Fruit fly (Drosophila melanogaster) whole organism, adult: ENCODE results near the gene CG4820.

ENCODE experiments used
- CG11617 ChIP-seq: fragments of 200-800 bp; sonication (Bioruptor generic); optimal IDR thresholded peaks from 2 replicates; lab custom pipeline; 2017; ENCODE audit warnings: mild to moderate bottlenecking, missing biosample characterization, missing genetic modification reagents, missing genetic modification characterization
- CG12768 ChIP-seq: fragments of 200-800 bp; sonication (Bioruptor generic); optimal IDR thresholded peaks from 2 replicates; lab custom pipeline; 2017; ENCODE audit warnings: missing biosample characterization, missing genetic modification characterization, mild to moderate bottlenecking, moderate library complexity, missing genetic modification reagents
- CG14711 ChIP-seq: fragments of 200-800 bp; sonication (Bioruptor generic); optimal IDR thresholded peaks from 2 replicates; lab custom pipeline; 2018; ENCODE audit warnings: missing biosample characterization, mild to moderate bottlenecking, missing genetic modification characterization, moderate library complexity
- CG1620 ChIP-seq: fragments of 200-800 bp; sonication (Bioruptor generic); optimal IDR thresholded peaks from 2 replicates; lab custom pipeline; 2016; ENCODE audit warnings: missing biosample characterization, missing genetic modification characterization
- CG33017 ChIP-seq: fragments of 200-800 bp; sonication (Bioruptor generic); optimal IDR thresholded peaks from 2 replicates; lab custom pipeline; 2018; ENCODE audit warnings: missing biosample characterization, mild to moderate bottlenecking, missing genetic modification characterization, moderate library complexity
- CG5204 ChIP-seq: fragments of 200-800 bp; sonication (Bioruptor generic); optimal IDR thresholded peaks from 2 replicates; lab custom pipeline; 2016; ENCODE audit warnings: missing biosample characterization, missing genetic modification characterization
- CG7045 ChIP-seq: fragments of 200-800 bp; sonication (Bioruptor generic); optimal IDR thresholded peaks from 2 replicates; lab custom pipeline; 2017; ENCODE audit warnings: missing biosample characterization, mild to moderate bottlenecking, missing genetic modification characterization
- CG7101 ChIP-seq: fragments of 200-800 bp; sonication (Bioruptor generic); optimal IDR thresholded peaks from 2 replicates; lab custom pipeline; 2018; ENCODE audit warnings: missing biosample characterization, mild to moderate bottlenecking, missing genetic modification characterization, moderate library complexity
- Clk ChIP-seq: fragments of 200-800 bp; sonication (Bioruptor generic); optimal IDR thresholded peaks from 2 replicates; lab custom pipeline; 2017; ENCODE audit warnings: missing biosample characterization, missing genetic modification characterization
- Crg-1 ChIP-seq: fragments of 200-800 bp; sonication (Bioruptor generic); optimal IDR thresholded peaks from 2 replicates; lab custom pipeline; 2016; ENCODE audit warnings: missing biosample characterization, missing genetic modification characterization
- Hr96 ChIP-seq: fragments of 200-800 bp; sonication (Bioruptor generic); optimal IDR thresholded peaks from 2 replicates; lab custom pipeline; 2016; ENCODE audit warnings: missing biosample characterization, missing genetic modification characterization
- Mnt ChIP-seq: fragments of 200-800 bp; sonication (Bioruptor generic); optimal IDR thresholded peaks from 2 replicates; lab custom pipeline; 2016; ENCODE audit warnings: missing biosample characterization, mild to moderate bottlenecking, missing genetic modification characterization
- bab1 ChIP-seq: fragments of 200-800 bp; sonication (Bioruptor generic); optimal IDR thresholded peaks from 3 replicates; lab custom pipeline; 2019; ENCODE audit warnings: missing biosample characterization, mild to moderate bottlenecking, missing genetic modification characterization, moderate library complexity
- cic ChIP-seq: fragments of 200-800 bp; sonication (Bioruptor generic); optimal IDR thresholded peaks from 2 replicates; lab custom pipeline; 2017; ENCODE audit warnings: missing biosample characterization, mild to moderate bottlenecking, missing genetic modification characterization, moderate library complexity
- cnc ChIP-seq, 2 experiments: fragments of >200 bp; optimal IDR thresholded peaks; 2 replicates each; lab custom pipeline; 2017
- kay ChIP-seq: fragments of 200-800 bp; sonication (Bioruptor generic); peaks from one replicate; lab custom pipeline; 2016; ENCODE audit warnings: missing biosample characterization, missing genetic modification characterization, borderline replicate concordance
- ovo ChIP-seq: fragments of 200-800 bp; sonication (Bioruptor generic); optimal IDR thresholded peaks from 2 replicates; lab custom pipeline; 2016; ENCODE audit warnings: missing biosample characterization, missing genetic modification characterization
- pad ChIP-seq: fragments of 200-800 bp; sonication (Bioruptor generic); optimal IDR thresholded peaks from 3 replicates; lab custom pipeline; 2017; ENCODE audit warnings: missing biosample characterization, missing genetic modification characterization, mild to moderate bottlenecking, moderate library complexity, missing genetic modification reagents
- tj ChIP-seq: fragments of 200-800 bp; sonication (Bioruptor generic); optimal IDR thresholded peaks from 3 replicates; lab custom pipeline; 2017; ENCODE audit warnings: missing biosample characterization, mild to moderate bottlenecking, missing genetic modification characterization, moderate library complexity
- toe ChIP-seq: fragments of 200-800 bp; sonication (Bioruptor generic); optimal IDR thresholded peaks from 2 replicates; lab custom pipeline; 2016; ENCODE audit warnings: missing biosample characterization, missing genetic modification characterization

Gene CG4820

DNA sequence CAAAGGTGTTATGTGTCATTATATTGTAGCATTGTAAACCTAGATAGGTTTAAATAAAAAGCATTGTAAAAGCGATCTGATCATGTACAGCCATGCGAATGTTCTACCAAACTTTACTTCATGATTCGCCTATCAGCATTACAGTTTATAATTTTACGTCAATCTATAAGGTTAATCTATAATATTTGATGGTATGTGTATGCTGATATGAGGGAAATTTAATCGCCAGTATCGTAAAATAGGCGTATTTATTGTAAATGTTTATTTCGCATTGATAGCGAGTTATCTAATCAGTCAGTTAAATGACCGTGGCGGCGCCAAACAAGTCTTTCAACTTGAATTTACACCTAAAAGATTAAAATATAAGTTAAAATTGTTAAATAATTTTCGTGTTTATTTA lies 38.8 kb upstream of the CG4820 start:
- no peak for TF ChIP-seq CG33017 (tag; lab: Kevin White, UChicago)
- no peak for TF ChIP-seq CG5204 (GFP tag; lab: Kevin White, UChicago)
- no peak for TF ChIP-seq cic (GFP tag; lab: Kevin White, UChicago)
- TF ChIP-seq pad (GFP tag; lab: Kevin White, UChicago) = no peak
- TF ChIP-seq Hr96 (GFP tag; lab: Kevin White, UChicago) = no peak
- no peak for TF ChIP-seq Mnt (GFP tag; lab: Kevin White, UChicago)
- TF ChIP-seq CG14711 (tag; lab: Kevin White, UChicago) = no peak
- no peak for TF ChIP-seq CG11617 (GFP tag; lab: Kevin White, UChicago)
- no peak for TF ChIP-seq Clk (GFP tag; lab: Kevin White, UChicago)
- no peak for TF ChIP-seq cnc (optimal IDR thresholded peaks at IDR 0.05; lab: Kevin White, UChicago)
- no peak for TF ChIP-seq kay (GFP tag; lab: Kevin White, UChicago)
- TF ChIP-seq Crg-1 (GFP tag; lab: Kevin White, UChicago) = no peak
- TF ChIP-seq bab1 (GFP tag; lab: Kevin White, UChicago) = no peak
- TF ChIP-seq CG7045 (GFP tag; lab: Kevin White, UChicago) = no peak
- TF ChIP-seq toe (GFP tag; lab: Kevin White, UChicago) = no peak
- TF ChIP-seq CG1620 = no peak
- no peak for TF ChIP-seq tj (GFP tag; lab: Kevin White, UChicago)
- TF ChIP-seq CG7101 (tag; lab: Kevin White, UChicago) = no peak
- TF ChIP-seq ovo = no peak

DNA sequence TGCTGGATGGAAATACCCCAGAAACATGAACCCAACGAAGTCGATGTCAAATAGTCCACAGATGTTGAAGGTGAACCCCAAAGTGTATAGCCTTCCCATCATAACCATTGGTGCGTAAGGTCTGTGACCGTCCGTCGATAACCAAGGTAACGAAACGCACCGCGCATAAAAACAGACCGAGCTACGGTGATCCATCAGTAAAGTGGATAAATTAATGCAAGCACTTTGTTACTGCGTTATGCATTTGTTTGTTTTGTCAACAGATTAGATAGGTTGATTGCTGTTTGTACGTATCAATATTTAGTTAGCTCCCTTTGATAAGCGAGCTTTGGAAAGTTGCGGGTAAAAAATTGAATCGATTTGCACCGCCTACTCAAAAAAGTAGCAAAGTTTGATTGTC lies 38.0 kb upstream of the CG4820 start:
- peak; percentile 49 for TF ChIP-seq CG7045 (GFP tag; lab: Kevin White, UChicago)
- peak; percentile 12 for TF ChIP-seq CG5204 (GFP tag; lab: Kevin White, UChicago)
- no peak for TF ChIP-seq toe (GFP tag; lab: Kevin White, UChicago)
- peak; percentile 60 for TF ChIP-seq cic (GFP tag; lab: Kevin White, UChicago)
- peak; percentile 66 for TF ChIP-seq CG12768 (GFP tag; lab: Kevin White, UChicago)
- peak; percentile 59 for TF ChIP-seq kay (GFP tag; lab: Kevin White, UChicago)
- no peak for TF ChIP-seq Crg-1 (GFP tag; lab: Kevin White, UChicago)
- TF ChIP-seq CG7101 (tag; lab: Kevin White, UChicago) = peak; percentile 53
- TF ChIP-seq tj (GFP tag; lab: Kevin White, UChicago) = no peak
- TF ChIP-seq CG14711 (tag; lab: Kevin White, UChicago) = peak; percentile 36
- peak; percentile 33 for TF ChIP-seq CG33017 (tag; lab: Kevin White, UChicago)
- no peak for TF ChIP-seq ovo
- peak; percentile 9 for TF ChIP-seq CG11617 (GFP tag; lab: Kevin White, UChicago)
- TF ChIP-seq bab1 (GFP tag; lab: Kevin White, UChicago) = no peak
- TF ChIP-seq CG1620 = no peak
- TF ChIP-seq Hr96 (GFP tag; lab: Kevin White, UChicago) = no peak
- no peak for TF ChIP-seq pad (GFP tag; lab: Kevin White, UChicago)
- TF ChIP-seq cnc (optimal IDR thresholded peaks at IDR 0.05; lab: Kevin White, UChicago) = no peak
- peak; percentile 2 for TF ChIP-seq Mnt (GFP tag; lab: Kevin White, UChicago)
- no peak for TF ChIP-seq Clk (GFP tag; lab: Kevin White, UChicago)

DNA sequence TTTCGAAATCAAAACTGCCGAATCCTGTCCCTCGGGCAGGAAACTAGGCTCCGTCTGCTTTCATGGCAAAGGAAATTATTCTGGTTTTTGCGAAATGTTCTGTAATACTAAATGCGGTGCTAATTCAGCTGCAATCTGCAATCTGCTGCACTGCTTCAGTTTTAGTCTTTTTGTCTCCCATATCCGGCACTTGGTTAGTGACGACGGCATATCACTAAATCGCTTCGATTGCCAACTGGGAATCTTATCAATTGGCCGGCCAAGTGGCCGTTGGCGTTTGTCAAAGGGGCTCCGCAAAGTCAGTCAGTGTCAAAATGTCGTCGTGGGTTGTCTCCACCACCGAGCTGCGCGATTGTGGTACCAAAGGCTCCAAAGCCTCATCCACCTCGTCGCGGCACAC lies 20.5 kb upstream of the CG4820 start, which contains the start of gene CG18577:
Gene CG18577, plus strand, starts transcription at position 301 of the 400 bp plus-strand sequence.
- TF ChIP-seq CG33017 (tag; lab: Kevin White, UChicago) (no peak), CG1620 (no peak), Crg-1 (GFP tag; lab: Kevin White, UChicago) (no peak), ovo (no peak), cic (GFP tag; lab: Kevin White, UChicago) (peak; percentile 80), CG11617 (GFP tag; lab: Kevin White, UChicago) (no peak), pad (GFP tag; lab: Kevin White, UChicago) (no peak)

DNA sequence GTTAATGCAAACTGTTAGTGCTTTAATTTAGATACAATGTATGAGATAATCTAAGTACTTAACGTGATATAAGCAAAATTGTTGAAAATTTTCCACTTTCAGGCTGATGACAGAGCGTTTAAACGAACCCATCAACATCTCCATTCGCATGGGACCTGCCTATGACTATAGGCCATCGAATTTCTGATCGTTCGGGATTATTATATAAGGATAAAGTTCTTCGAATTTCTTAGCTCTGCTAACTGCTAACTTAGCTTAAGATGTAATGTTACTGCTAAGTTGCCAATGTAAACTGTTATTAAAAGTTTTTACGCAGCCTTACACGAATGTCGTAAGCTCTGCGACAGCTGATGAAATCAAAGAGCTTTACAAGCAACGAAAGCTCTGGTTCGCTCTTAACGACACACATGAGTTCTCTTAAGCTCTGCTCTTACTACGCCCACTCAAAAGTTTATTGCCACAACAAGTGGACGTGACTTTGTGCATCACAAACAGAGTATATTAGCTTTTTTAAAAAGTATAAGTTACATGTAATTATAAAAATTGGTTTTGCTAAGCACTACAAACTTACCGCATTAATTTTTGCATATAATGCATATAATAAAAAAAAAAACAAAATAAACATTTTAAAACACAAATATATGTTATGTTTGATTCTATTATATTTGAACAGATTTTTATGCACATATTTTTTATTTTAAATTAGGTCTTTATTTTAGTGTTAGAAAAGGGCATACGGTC lies 19.5 kb upstream of the CG4820 start:
- TF ChIP-seq cnc (optimal IDR thresholded peaks at IDR 0.05; lab: Kevin White, UChicago) (no peak), Mnt (GFP tag; lab: Kevin White, UChicago) (no peak), tj (GFP tag; lab: Kevin White, UChicago) (peak; percentile 89), CG11617 (GFP tag; lab: Kevin White, UChicago) (peak; percentile 98), toe (GFP tag; lab: Kevin White, UChicago) (peak; percentile 83), CG33017 (tag; lab: Kevin White, UChicago) (peak; percentile 97), CG5204 (GFP tag; lab: Kevin White, UChicago) (peak; percentile 94), bab1 (GFP tag; lab: Kevin White, UChicago) (peak; percentile 95), CG12768 (GFP tag; lab: Kevin White, UChicago) (peak; percentile 99), pad (GFP tag; lab: Kevin White, UChicago) (peak; percentile 93), kay (GFP tag; lab: Kevin White, UChicago) (peak; percentile 96), CG1620 (peak; percentile 84), CG14711 (tag; lab: Kevin White, UChicago) (peak; percentile 96), Hr96 (GFP tag; lab: Kevin White, UChicago) (peak; percentile 89), cic (GFP tag; lab: Kevin White, UChicago) (peak; percentile 98), CG7101 (tag; lab: Kevin White, UChicago) (peak; percentile 98), CG7045 (GFP tag; lab: Kevin White, UChicago) (peak; percentile 100), Clk (GFP tag; lab: Kevin White, UChicago) (peak; percentile 98), Crg-1 (GFP tag; lab: Kevin White, UChicago) (peak; percentile 80), ovo (peak; percentile 88)

DNA sequence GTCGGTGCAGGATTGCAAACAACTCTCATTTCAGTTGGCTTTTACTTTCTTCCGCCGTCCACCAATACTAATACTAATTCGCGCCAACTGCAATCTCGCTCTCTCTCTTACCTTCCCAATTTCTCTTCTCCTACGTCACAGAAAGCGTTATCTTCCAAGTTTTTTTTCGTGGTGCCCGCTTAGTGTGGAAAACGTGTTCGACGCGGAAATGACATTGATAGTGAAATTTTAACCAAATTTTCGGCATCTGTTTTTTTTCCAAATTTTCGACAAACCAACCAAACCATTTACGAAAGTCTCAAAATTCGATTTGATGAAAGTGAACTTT lies 19.0 kb upstream of the CG4820 start, which contains the start of gene cu:
Gene cu, plus strand, starts transcription at position 204 of the 328 bp plus-strand sequence.
- TF ChIP-seq CG5204 (GFP tag; lab: Kevin White, UChicago) (no peak), Mnt (GFP tag; lab: Kevin White, UChicago) (peak; percentile 83), Hr96 (GFP tag; lab: Kevin White, UChicago) (no peak)
